Fruit fly (Drosophila melanogaster) whole organism, embryonic: Measurements from ENCODE around the gene CG14191.

ENCODE experiments used
- CG4617 ChIP-seq: fragments of 200-800 bp; sonication (Bioruptor generic); optimal IDR thresholded peaks from 3 replicates; lab custom pipeline; 2016; ENCODE audit warnings: missing biosample characterization, missing genetic modification characterization, borderline replicate concordance
- Lhr ChIP-seq: fragments of 200-800 bp; sonication (Bioruptor generic); optimal IDR thresholded peaks from 3 replicates; lab custom pipeline; 2017; ENCODE audit warnings: mild to moderate bottlenecking, missing biosample characterization, missing genetic modification reagents, missing genetic modification characterization
- abd-A ChIP-seq: fragments of 200-800 bp; sonication (Bioruptor generic); optimal IDR thresholded peaks from 3 replicates; lab custom pipeline; 2019; ENCODE audit warnings: missing biosample characterization, mild to moderate bottlenecking, missing genetic modification characterization, moderate library complexity
- lov ChIP-seq, 2 experiments: fragments of 200-800 bp in 1 of 2; fragments of >200 bp in 1 of 2; sonication (Bioruptor generic) in 1 of 2; IDR thresholded peaks in 1 of 2; optimal IDR thresholded peaks in 1 of 2; 2 replicates in 1 of 2; 3 replicates in 1 of 2; pipeline versions ENCODE4 v1.3.6 to Lab custom; 2017 to 2022; ENCODE audit warnings: missing biosample characterization in 1 of 2, missing genetic modification characterization in 1 of 2
- sc ChIP-seq, 3 experiments: fragments of >200 bp in 2 of 3; fragments of 200-800 bp in 1 of 3; sonication (Bioruptor generic) in 1 of 3; optimal IDR thresholded peaks; 2 replicates in 2 of 3; 3 replicates in 1 of 3; lab custom pipeline; 2017; ENCODE audit warnings: mild to moderate bottlenecking in 1 of 3, missing biosample characterization in 1 of 3, missing genetic modification characterization in 1 of 3, missing genetic modification reagents in 1 of 3
- so ChIP-seq: fragments of 200-800 bp; sonication (Bioruptor generic); IDR thresholded peaks from 3 replicates; pipeline ENCODE4 v1.3.6; 2022; ENCODE audit warnings: missing biosample characterization, missing genetic modification characterization

DNA sequence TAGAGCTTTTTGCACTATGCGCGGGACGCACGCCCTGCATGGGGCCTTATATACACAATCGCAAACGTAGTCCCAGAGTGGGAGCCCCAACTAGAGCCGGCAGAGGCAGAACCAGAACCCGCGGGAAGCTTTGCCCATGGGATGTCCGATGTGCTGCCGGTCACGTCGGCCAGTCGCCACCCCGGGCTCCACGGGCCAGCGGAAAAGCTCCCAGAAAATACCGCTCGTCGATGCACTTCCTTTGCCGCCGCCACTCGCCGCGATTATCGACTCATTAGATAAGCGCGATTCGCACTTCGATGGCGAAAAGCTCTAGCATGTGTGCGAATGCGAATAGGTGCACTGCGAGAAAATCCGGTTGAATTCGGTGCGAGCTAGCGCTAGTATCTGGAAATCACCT lies 12.6 kb upstream of the CG14191 start, which contains the start of gene CG34330:
- TF ChIP-seq Lhr (GFP tag; lab: Kevin White, UChicago) (no peak), CG4617 (GFP tag; lab: Kevin White, UChicago) (no peak), lov (optimal IDR thresholded peaks at IDR 0.05; lab: Kevin White, UChicago) (no peak), lov (GFP tag; IDR thresholded peaks at IDR 0.05; lab: Robert Waterston, UW) (no peak), so (GFP tag; lab: Robert Waterston, UW) (no peak), abd-A (tag; lab: Kevin White, UChicago) (no peak), sc (optimal IDR thresholded peaks at IDR 0.05; lab: Kevin White, UChicago) (no peak), sc (GFP tag; optimal IDR thresholded peaks at IDR 0.05; lab: Kevin White, UChicago) (no peak)
